Fruit fly (Drosophila melanogaster) whole organism, pupa: ENCODE results near the gene CG11374.

Experiments
- CG10348 ChIP-seq: fragments of 200-800 bp; sonication (Bioruptor generic); IDR thresholded peaks from 2 replicates; pipeline ENCODE4 v1.3.6; 2022; ENCODE audit warnings: missing biosample characterization, missing genetic modification characterization
- CG12605 ChIP-seq: fragments of 200-800 bp; sonication (Bioruptor generic); IDR thresholded peaks from 2 replicates; pipeline ENCODE4 v1.3.6; 2022; ENCODE audit warnings: missing biosample characterization, missing genetic modification characterization
- CG13204 ChIP-seq: fragments of 200-800 bp; sonication (Bioruptor generic); optimal IDR thresholded peaks from 2 replicates; lab custom pipeline; 2018; ENCODE audit warnings: missing biosample characterization, mild to moderate bottlenecking, missing genetic modification characterization, moderate library complexity
- CG14655 ChIP-seq: fragments of 200-800 bp; sonication (Bioruptor generic); optimal IDR thresholded peaks from 3 replicates; lab custom pipeline; 2017; ENCODE audit warnings: mild to moderate bottlenecking, missing biosample characterization, missing genetic modification reagents, missing genetic modification characterization
- CG15710 ChIP-seq: fragments of 200-800 bp; sonication (Bioruptor generic); optimal IDR thresholded peaks from 2 replicates; lab custom pipeline; 2018; ENCODE audit warnings: missing biosample characterization, mild to moderate bottlenecking, missing genetic modification characterization, moderate library complexity
- CG17806 ChIP-seq: fragments of 200-800 bp; sonication (Bioruptor generic); optimal IDR thresholded peaks from 2 replicates; lab custom pipeline; 2018; ENCODE audit warnings: missing biosample characterization, mild to moderate bottlenecking, missing genetic modification characterization, moderate library complexity
- CG32121 ChIP-seq: fragments of 200-800 bp; sonication (Bioruptor generic); IDR thresholded peaks from 2 replicates; pipeline ENCODE4 v1.3.6; 2022; ENCODE audit warnings: missing biosample characterization, missing genetic modification characterization
- CG34367 ChIP-seq: fragments of 200-800 bp; sonication (Bioruptor generic); optimal IDR thresholded peaks from 2 replicates; lab custom pipeline; 2018; ENCODE audit warnings: missing biosample characterization, mild to moderate bottlenecking, missing genetic modification characterization
- CG4496 ChIP-seq: fragments of 200-800 bp; sonication (Bioruptor generic); IDR thresholded peaks from 3 replicates; pipeline ENCODE4 v1.3.6; 2022; ENCODE audit warnings: missing biosample characterization, missing genetic modification characterization
- CG8159 ChIP-seq: fragments of 200-800 bp; sonication (Bioruptor generic); optimal IDR thresholded peaks from 3 replicates; lab custom pipeline; 2018; ENCODE audit warnings: missing biosample characterization, mild to moderate bottlenecking, missing genetic modification characterization, moderate library complexity
- CG8301 ChIP-seq: fragments of 200-800 bp; sonication (Bioruptor generic); optimal IDR thresholded peaks from 2 replicates; lab custom pipeline; 2018; ENCODE audit warnings: missing biosample characterization, mild to moderate bottlenecking, missing genetic modification characterization
- CG9948 ChIP-seq: fragments of 200-800 bp; sonication (Bioruptor generic); optimal IDR thresholded peaks from 2 replicates; lab custom pipeline; 2018; ENCODE audit warnings: missing biosample characterization, mild to moderate bottlenecking, missing genetic modification characterization, moderate library complexity
- D1 ChIP-seq: fragments of 200-800 bp; sonication (Bioruptor generic); optimal IDR thresholded peaks from 2 replicates; lab custom pipeline; 2018; ENCODE audit warnings: missing biosample characterization, mild to moderate bottlenecking, missing genetic modification characterization, moderate library complexity
- EcR ChIP-seq: fragments of 200-800 bp; sonication (Bioruptor generic); optimal IDR thresholded peaks from 3 replicates; lab custom pipeline; 2019; ENCODE audit warnings: missing biosample characterization, missing genetic modification characterization, mild to moderate bottlenecking, moderate library complexity, missing genetic modification reagents
- Ets98B ChIP-seq: fragments of 200-800 bp; sonication (Bioruptor generic); IDR thresholded peaks from 2 replicates; pipeline ENCODE4 v1.3.6; 2022; ENCODE audit warnings: missing biosample characterization, missing genetic modification characterization
- Pif1A ChIP-seq: fragments of 200-800 bp; sonication (Bioruptor generic); optimal IDR thresholded peaks from 3 replicates; lab custom pipeline; 2016; ENCODE audit warnings: missing biosample characterization, missing genetic modification characterization
- Pif1B ChIP-seq: fragments of 200-800 bp; sonication (Bioruptor generic); optimal IDR thresholded peaks from 3 replicates; lab custom pipeline; 2016; ENCODE audit warnings: missing biosample characterization, missing genetic modification characterization
- Snoo ChIP-seq: fragments of 200-800 bp; sonication (Bioruptor generic); optimal IDR thresholded peaks from 3 replicates; lab custom pipeline; 2017; ENCODE audit warnings: missing biosample characterization, mild to moderate bottlenecking, missing genetic modification characterization, inconsistent platforms
- fd96Ca ChIP-seq: fragments of 200-800 bp; sonication (Bioruptor generic); IDR thresholded peaks from 3 replicates; pipeline ENCODE4 v1.3.6; 2022; ENCODE audit warnings: missing biosample characterization, missing genetic modification characterization
- gl ChIP-seq: fragments of 200-800 bp; sonication (Bioruptor generic); optimal IDR thresholded peaks from 2 replicates; lab custom pipeline; 2018; ENCODE audit warnings: missing biosample characterization, mild to moderate bottlenecking, missing genetic modification characterization
- rn ChIP-seq: fragments of 200-800 bp; sonication (Bioruptor generic); IDR thresholded peaks from 2 replicates; pipeline ENCODE4 v1.3.6; 2022; ENCODE audit warnings: missing biosample characterization, missing genetic modification characterization

CG11374 gene

dm6 chr2L:107476-108436 is 31.6 kb downstream of the CG11374 start:
- TF ChIP-seq CG17806 (tag; lab: Kevin White, UChicago): no peak
- TF ChIP-seq CG8301: no peak
- peak; percentile 23 for TF ChIP-seq EcR
- peak; percentile 21 for TF ChIP-seq gl (tag; lab: Kevin White, UChicago)

DNA sequence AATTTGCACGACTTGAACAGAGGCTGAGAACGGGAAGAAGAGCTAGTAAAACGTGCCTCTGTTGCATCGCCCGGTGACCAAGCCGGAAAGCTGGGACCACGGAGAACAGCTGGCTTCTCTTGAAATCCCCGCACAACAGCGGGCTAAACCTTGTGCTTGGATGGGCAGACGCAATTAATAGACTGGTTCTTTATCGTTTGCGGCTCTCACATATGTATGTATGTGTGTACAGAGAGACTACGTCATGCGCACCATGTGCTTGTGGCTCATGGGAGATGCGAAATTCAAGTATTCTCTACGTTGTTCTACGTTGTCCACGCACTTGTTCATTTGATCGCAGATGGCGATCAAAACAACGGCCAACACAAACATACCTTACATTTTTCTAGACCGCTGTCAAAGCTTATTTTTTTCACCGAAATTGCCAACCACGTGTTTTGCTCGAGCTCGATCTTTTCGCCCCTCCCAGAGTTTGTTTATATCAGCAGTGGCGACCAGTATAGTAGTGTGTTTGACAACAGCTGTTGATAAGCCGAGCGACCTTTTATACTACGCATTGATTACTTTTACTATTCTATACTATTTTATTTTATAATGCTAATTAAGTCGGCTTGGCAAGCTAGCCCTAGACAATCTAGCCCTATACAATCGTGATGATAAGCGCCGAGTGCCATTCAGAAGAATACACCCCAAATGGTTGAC is 33.1 kb downstream of the CG11374 start:
- TF ChIP-seq fd96Ca (GFP tag; lab: Robert Waterston, UW): no peak
- TF ChIP-seq EcR: peak; percentile 32

DNA sequence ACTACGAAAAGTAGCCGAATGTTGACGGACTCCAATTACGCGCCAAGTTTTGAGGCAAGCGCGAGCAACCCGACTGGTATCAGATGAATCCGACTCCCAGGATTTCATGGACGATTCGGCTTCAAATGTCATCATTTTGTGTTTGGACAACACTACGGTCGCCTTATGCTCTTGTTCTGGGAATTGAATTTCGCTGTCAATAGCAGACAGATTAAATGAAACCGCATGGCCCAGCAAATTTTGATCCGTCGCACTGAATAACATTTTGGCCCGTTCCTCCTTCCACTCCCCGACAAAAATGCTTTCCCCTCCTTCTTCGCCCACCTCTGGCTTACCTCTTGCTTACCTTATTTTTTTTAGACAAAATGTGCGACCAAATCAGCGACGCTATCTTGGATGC is 33.9 kb downstream of the CG11374 start:
- no peak for TF ChIP-seq CG14655 (GFP tag; lab: Kevin White, UChicago)
- no peak for TF ChIP-seq D1 (tag; lab: Kevin White, UChicago)
- no peak for TF ChIP-seq CG4496 (GFP tag; lab: Robert Waterston, UW)
- no peak for TF ChIP-seq CG8159 (tag; lab: Kevin White, UChicago)

DNA sequence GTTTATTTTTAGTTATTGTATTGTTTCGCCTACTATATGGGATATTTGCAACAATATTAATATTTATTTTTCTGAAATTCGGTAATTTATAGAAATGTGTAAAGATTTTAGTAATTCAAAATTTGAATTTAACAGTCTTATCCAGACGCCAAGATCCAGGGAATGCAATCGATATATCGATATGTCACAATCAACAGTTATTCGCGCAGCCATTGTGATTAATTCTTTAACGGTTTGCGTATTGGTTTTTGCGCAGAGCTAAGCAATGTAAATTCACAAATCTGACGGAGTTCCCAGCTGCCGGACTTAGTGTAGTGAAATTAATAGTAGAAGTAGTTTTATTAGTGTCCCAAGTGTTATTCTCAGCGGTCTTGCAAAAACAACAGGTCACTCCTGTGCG is 38.3 kb downstream of the CG11374 start, which contains the start of gene ND-15:
ND-15 (plus strand) TSS at position 298 of the 400 bp plus-strand sequence.
- no peak for TF ChIP-seq gl (tag; lab: Kevin White, UChicago)
- no peak for TF ChIP-seq CG14655 (GFP tag; lab: Kevin White, UChicago)
- TF ChIP-seq CG10348 (GFP tag; lab: Robert Waterston, UW): no peak
- no peak for TF ChIP-seq Snoo
- no peak for TF ChIP-seq CG8301
- no peak for TF ChIP-seq CG8159 (tag; lab: Kevin White, UChicago)
- TF ChIP-seq CG4496 (GFP tag; lab: Robert Waterston, UW): no peak
- TF ChIP-seq CG13204 (GFP tag; lab: Kevin White, UChicago): no peak
- TF ChIP-seq fd96Ca (GFP tag; lab: Robert Waterston, UW): no peak
- TF ChIP-seq CG17806 (tag; lab: Kevin White, UChicago): no peak
- no peak for TF ChIP-seq rn (GFP tag; lab: Robert Waterston, UW)
- no peak for TF ChIP-seq CG9948
- no peak for TF ChIP-seq CG32121
- no peak for TF ChIP-seq Pif1A (GFP tag; lab: Kevin White, UChicago)
- TF ChIP-seq CG15710 (tag; lab: Kevin White, UChicago): no peak
- TF ChIP-seq, all 21 proteins: peak for 0

DNA sequence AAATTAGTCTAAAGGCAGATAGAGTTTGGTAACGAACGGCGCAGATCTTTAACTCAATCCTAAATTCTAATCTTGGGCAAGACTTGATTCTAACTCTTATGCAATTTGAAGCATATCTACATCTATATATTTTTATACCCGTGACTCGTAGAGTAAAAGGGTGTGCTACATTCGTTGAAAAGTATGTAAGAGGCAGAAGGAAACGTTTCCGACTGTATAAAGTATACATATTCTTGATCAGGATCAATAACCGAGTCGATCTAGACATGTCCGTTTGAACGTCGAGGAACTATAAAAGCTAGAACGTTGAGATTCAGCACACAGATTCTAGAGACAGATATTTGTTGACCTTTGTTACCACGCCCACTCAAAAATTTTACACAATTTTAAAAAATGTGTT is 40.2 kb downstream of the CG11374 start, which contains the start of gene CG13694:
CG13694 (minus strand) TSS at position 101 of the 400 bp plus-strand sequence.
- TF ChIP-seq CG8301 (no peak), D1 (tag; lab: Kevin White, UChicago) (no peak), fd96Ca (GFP tag; lab: Robert Waterston, UW) (no peak), Ets98B (GFP tag; lab: Robert Waterston, UW) (no peak), Pif1A (GFP tag; lab: Kevin White, UChicago) (no peak), CG15710 (tag; lab: Kevin White, UChicago) (no peak), CG12605 (GFP tag; lab: Robert Waterston, UW) (no peak)

DNA sequence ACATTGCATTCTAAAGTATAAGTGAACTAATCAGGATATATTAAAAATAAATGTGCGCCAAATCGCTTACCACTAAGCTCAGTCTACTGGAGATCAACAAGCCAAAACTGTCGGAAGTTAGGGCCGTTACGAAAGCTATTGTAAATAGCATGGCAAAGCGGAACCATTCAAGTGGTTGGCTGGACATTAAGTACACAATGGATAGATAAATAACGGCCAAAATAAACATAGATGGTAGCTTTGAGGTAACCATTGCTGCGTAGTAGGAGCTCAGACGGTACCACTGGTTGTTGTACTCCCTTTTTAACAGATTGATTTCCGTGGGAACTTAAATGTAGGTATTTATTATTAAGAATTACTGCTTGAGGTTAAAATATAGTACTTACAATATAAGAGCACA is 41.6 kb downstream of the CG11374 start:
- TF ChIP-seq CG32121 (no peak), Pif1B (no peak), rn (GFP tag; lab: Robert Waterston, UW) (no peak), CG34367 (tag; lab: Kevin White, UChicago) (no peak), CG15710 (tag; lab: Kevin White, UChicago) (no peak), Pif1A (GFP tag; lab: Kevin White, UChicago) (no peak), D1 (tag; lab: Kevin White, UChicago) (no peak)
